Worm (Caenorhabditis elegans) whole organism, early embryonic: ENCODE results near the gene hlh-13.

Experiments used
- B0310.2 ChIP-seq: sonication (generic microtip); optimal IDR thresholded peaks from 2 replicates; lab custom pipeline; 2016; ENCODE audit warnings: mild to moderate bottlenecking, missing genetic modification characterization, missing compliant biosample characterization
- F13C5.2 ChIP-seq: sonication (generic microtip); optimal IDR thresholded peaks from 2 replicates; lab custom pipeline; 2017; ENCODE audit warnings: mild to moderate bottlenecking, missing genetic modification characterization, inconsistent platforms, missing compliant biosample characterization
- aly-1 ChIP-seq: sonication (generic microtip); optimal IDR thresholded peaks from 2 replicates; lab custom pipeline; 2016; ENCODE audit warnings: missing genetic modification characterization, missing compliant biosample characterization
- ama-1 ChIP-seq: fragments of 150-350 bp; optimal IDR thresholded peaks from 2 replicates; lab custom pipeline; 2014
- ceh-13 ChIP-seq: fragments of 200-800 bp; sonication (Bioruptor generic); optimal IDR thresholded peaks from 2 replicates; lab custom pipeline; 2018; ENCODE audit warnings: mild to moderate bottlenecking, missing genetic modification characterization, missing compliant biosample characterization
- ceh-36 ChIP-seq: sonication (generic microtip); optimal IDR thresholded peaks from 2 replicates; lab custom pipeline; 2016; ENCODE audit warnings: missing genetic modification characterization, inconsistent platforms, missing compliant biosample characterization
- ets-7 ChIP-seq: sonication (generic microtip); optimal IDR thresholded peaks from 2 replicates; lab custom pipeline; 2016; ENCODE audit warnings: missing genotype, missing genetic modification characterization, missing compliant biosample characterization
- flt-1 ChIP-seq: fragments of 200-800 bp; sonication (Bioruptor generic); IDR thresholded peaks from 2 replicates; pipeline ENCODE4 v1.3.6; 2022; ENCODE audit warnings: missing genetic modification characterization, missing compliant biosample characterization
- hmbx-1 ChIP-seq: sonication (generic microtip); optimal IDR thresholded peaks from 2 replicates; lab custom pipeline; 2016; ENCODE audit warnings: mild to moderate bottlenecking, missing genetic modification characterization, missing compliant biosample characterization
- hmg-4 ChIP-seq: fragments of 200-800 bp; sonication (Bioruptor generic); optimal IDR thresholded peaks from 2 replicates; lab custom pipeline; 2018; ENCODE audit warnings: mild to moderate bottlenecking, missing genetic modification characterization, missing compliant biosample characterization
- hnd-1 ChIP-seq: sonication (generic microtip); optimal IDR thresholded peaks from 2 replicates; lab custom pipeline; 2016; ENCODE audit warnings: missing genetic modification characterization, missing compliant biosample characterization
- pes-1 ChIP-seq: fragments of 200-800 bp; sonication (Bioruptor generic); IDR thresholded peaks from 2 replicates; pipeline ENCODE4 v1.3.6; 2022; ENCODE audit warnings: missing genetic modification reagents, missing genetic modification characterization, missing compliant biosample characterization
- scrt-1 ChIP-seq: fragments of 200-800 bp; sonication (Bioruptor generic); IDR thresholded peaks from 2 replicates; pipeline ENCODE4 v1.3.6; 2022; ENCODE audit warnings: missing genetic modification characterization, missing compliant biosample characterization
- sea-1 ChIP-seq: fragments of 200-800 bp; sonication (Bioruptor generic); conservative IDR thresholded peaks from 2 replicates; pipeline ENCODE4 v1.3.6; 2022; ENCODE audit warnings: missing genetic modification characterization, missing compliant biosample characterization
- tbx-11 ChIP-seq: fragments of 200-800 bp; sonication (Bioruptor generic); IDR thresholded peaks from 2 replicates; pipeline ENCODE4 v1.3.6; 2022; ENCODE audit warnings: missing genetic modification characterization, missing compliant biosample characterization
- tbx-37 ChIP-seq: fragments of 200-800 bp; sonication (Bioruptor generic); conservative IDR thresholded peaks from 2 replicates; pipeline ENCODE4 v1.3.6; 2022; ENCODE audit warnings: missing genetic modification reagents, missing genetic modification characterization, missing compliant biosample characterization
- tra-4 ChIP-seq: sonication (generic microtip); optimal IDR thresholded peaks from 2 replicates; lab custom pipeline; 2017; ENCODE audit warnings: missing genetic modification characterization, missing compliant biosample characterization

The hlh-13 gene

DNA sequence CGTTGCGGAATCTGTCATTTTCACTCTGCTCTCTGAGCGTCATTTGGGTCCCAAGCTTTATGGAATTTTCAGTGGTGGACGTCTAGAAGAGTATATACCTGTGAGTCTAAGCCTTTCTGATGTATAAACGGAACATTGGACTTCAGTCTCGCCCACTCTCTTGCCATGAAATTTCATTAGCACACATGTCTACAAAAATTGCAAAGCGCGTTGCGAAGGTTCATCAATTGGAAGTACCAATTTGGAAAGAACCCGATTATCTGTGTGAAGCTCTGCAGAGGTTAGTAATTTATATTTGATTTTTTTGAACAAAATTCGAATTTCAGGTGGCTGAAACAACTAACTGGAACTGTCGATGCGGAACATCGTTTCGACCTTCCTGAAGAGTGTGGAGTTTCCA, 40.8 kb downstream of the hlh-13 start:
- no peak for TF ChIP-seq F13C5.2 (tag; lab: Kevin White, UChicago)
- TF ChIP-seq ets-7 = no peak
- TF ChIP-seq hmbx-1 (tag; lab: Kevin White, UChicago) = no peak
- no peak for TF ChIP-seq sea-1 (GFP tag; lab: Robert Waterston, UW)
- TF ChIP-seq tbx-11 (GFP tag; lab: Robert Waterston, UW) = no peak
- TF ChIP-seq B0310.2 (tag; lab: Kevin White, UChicago) = no peak
- TF ChIP-seq pes-1 (GFP tag; lab: Robert Waterston, UW) = no peak

DNA sequence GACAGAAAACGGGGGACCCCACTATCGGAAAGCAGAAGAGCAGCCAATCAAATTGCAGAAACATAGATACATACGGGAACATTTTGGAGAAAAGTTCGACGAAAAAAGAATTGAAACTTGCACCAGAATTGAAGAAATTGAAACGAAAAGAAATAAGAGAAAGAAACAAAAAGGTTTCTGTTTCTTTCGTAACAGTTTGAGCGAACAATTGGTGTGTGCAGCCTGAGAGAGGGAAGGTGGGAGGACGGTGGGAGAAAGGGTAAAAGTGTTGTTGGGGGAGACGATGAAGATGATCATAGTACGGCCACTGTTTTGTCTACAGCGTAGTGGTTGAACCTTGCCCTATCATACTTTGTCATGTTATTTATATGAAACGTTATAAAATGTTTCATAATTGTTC, 45.9 kb downstream of the hlh-13 start:
- TF ChIP-seq ama-1 (lab: Kevin White, UChicago) = no peak
- no peak for TF ChIP-seq B0310.2 (tag; lab: Kevin White, UChicago)
- no peak for TF ChIP-seq tbx-37 (GFP tag; lab: Robert Waterston, UW)
- TF ChIP-seq ceh-13 = no peak
- no peak for TF ChIP-seq ets-7
- TF ChIP-seq hnd-1 (tag; lab: Kevin White, UChicago) = no peak
- TF ChIP-seq pes-1 (GFP tag; lab: Robert Waterston, UW) = no peak
- no peak for TF ChIP-seq F13C5.2 (tag; lab: Kevin White, UChicago)
- no peak for TF ChIP-seq aly-1 (tag; lab: Kevin White, UChicago)

DNA sequence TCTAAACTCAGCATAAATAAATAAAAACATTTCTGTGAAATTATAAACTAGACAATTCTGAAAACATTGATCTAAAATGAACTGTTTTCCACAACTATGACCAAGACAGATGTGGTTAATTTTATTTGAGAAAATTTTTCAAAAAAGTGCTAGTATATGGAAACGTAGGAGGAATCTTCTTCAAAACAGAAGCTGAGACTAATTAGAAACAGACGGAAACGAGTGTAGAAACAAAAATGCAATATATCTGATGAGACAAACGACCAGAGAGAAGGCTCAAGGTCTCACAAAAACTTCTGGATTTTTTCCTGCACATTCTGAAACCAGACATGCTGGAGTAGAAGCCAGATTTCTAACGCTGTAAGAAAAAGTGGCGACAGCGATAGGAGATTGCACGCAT, 46.9 kb downstream of the hlh-13 start:
- TF ChIP-seq flt-1 (GFP tag; lab: Robert Waterston, UW) (no peak), scrt-1 (no peak), ceh-36 (tag; lab: Kevin White, UChicago) (no peak), ceh-13 (no peak), sea-1 (GFP tag; lab: Robert Waterston, UW) (no peak), hmbx-1 (tag; lab: Kevin White, UChicago) (no peak), hnd-1 (tag; lab: Kevin White, UChicago) (no peak), B0310.2 (tag; lab: Kevin White, UChicago) (no peak)

DNA sequence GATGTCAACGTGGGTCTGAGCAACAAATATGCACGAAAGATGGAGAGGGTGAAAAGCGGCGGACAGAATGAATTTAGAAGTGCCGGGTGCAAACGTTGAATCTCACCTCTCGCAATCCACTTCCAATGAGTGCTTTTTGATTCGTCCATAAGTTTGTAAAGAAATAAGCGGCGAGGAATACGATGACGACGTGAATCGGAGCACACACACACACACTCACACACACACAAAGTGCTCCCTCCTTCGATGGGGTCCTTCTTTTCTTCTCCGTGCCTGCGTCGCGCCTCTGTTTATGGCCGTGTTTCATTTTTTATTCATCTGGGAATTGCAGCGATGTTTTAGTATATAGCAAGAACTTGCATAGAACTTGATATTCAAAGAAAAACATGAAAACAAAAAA, 48.4 kb downstream of the hlh-13 start, which contains the start of gene paf-2:
TSS of gene paf-2 (minus strand) at position 290 of the 400 bp plus-strand sequence.
- no peak for TF ChIP-seq pes-1 (GFP tag; lab: Robert Waterston, UW)
- TF ChIP-seq ama-1 (lab: Kevin White, UChicago) = no peak
- TF ChIP-seq aly-1 (tag; lab: Kevin White, UChicago) = no peak
- TF ChIP-seq hmg-4 = no peak
- TF ChIP-seq ceh-36 (tag; lab: Kevin White, UChicago) = no peak
- no peak for TF ChIP-seq scrt-1
- no peak for TF ChIP-seq tra-4
